Fruit fly (Drosophila melanogaster): ENCODE measurements around the gene CG13028.
A peak's percentile ranks its signal among the peaks of the same experiment; 100 is the strongest.

The CG13028 gene

dm6 chr3L:16890650-16891336, 32.3 kb upstream of the CG13028 start:
- peak; percentile 82 for TF ChIP-seq Dll (optimal IDR thresholded peaks at IDR 0.05)
- TF ChIP-seq EcR (GFP tag; optimal IDR thresholded peaks at IDR 0.05) = no peak
- TF ChIP-seq CG8478 (optimal IDR thresholded peaks at IDR 0.05) = no peak

dm6 chr3L:16891914-16892313, 31.1 kb upstream of the CG13028 start:
- TF ChIP-seq EcR (GFP tag; optimal IDR thresholded peaks at IDR 0.05) = no peak
- no peak for TF ChIP-seq usp (GFP tag; optimal IDR thresholded peaks at IDR 0.05)
- TF ChIP-seq Dll (optimal IDR thresholded peaks at IDR 0.05) = no peak
- TF ChIP-seq CG8478 (optimal IDR thresholded peaks at IDR 0.05) = no peak
- no peak for TF ChIP-seq psq (optimal IDR thresholded peaks at IDR 0.05)
- no peak for TF ChIP-seq pan (optimal IDR thresholded peaks at IDR 0.05)

DNA sequence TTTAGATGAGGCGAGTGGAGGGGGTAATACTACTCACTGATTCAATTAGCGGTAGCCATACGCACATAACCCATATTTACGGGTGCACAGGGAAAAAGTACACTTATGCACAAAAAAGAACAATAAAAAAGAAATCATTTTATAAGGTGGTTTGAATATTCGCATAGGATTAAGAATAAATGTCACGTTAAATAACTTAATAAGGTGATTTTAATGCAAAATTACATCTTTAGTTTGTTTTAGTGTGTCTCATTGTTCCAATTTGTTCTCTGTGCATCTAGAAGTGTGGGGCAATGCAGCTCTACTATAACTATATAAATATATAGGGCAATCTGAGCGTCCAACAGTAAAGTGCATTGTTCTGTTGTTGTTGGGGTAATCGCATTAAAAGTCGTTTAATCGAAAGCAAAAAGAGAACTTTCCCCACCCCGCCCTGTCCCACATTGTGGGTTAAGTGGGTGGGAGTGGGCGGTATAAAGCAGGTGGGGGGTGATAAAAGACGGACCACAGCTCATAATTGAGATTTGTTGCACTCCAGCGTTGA, 30.3 kb upstream of the CG13028 start:
- TF ChIP-seq psq (optimal IDR thresholded peaks at IDR 0.05) (no peak), usp (GFP tag; optimal IDR thresholded peaks at IDR 0.05) (no peak), EcR (GFP tag; optimal IDR thresholded peaks at IDR 0.05) (no peak), CG8478 (optimal IDR thresholded peaks at IDR 0.05) (no peak), Dll (optimal IDR thresholded peaks at IDR 0.05) (no peak), pan (optimal IDR thresholded peaks at IDR 0.05) (no peak)

DNA sequence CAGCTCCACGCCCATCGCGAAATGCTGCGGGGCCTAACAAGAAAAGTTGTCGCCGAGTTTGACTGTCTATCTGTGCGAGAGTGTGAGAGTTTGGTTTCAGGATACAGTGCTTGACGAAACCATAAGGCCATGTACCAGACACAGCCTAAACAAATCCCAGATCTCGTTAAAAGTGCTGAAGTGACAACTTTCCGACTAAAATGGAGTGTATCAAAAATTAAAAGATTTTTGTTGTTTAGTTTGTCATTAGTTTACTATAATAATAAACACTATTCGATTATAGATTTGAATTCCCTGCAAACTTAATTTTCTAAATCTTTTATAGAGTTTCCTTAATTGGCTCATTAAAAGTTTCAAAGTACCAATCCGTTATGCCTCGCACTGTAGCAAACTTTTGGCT, 29.4 kb upstream of the CG13028 start:
- TF ChIP-seq usp (GFP tag; optimal IDR thresholded peaks at IDR 0.05) (no peak), psq (optimal IDR thresholded peaks at IDR 0.05) (no peak), EcR (GFP tag; optimal IDR thresholded peaks at IDR 0.05) (no peak), Dll (optimal IDR thresholded peaks at IDR 0.05) (no peak), pan (optimal IDR thresholded peaks at IDR 0.05) (no peak), CG8478 (optimal IDR thresholded peaks at IDR 0.05) (no peak)

DNA sequence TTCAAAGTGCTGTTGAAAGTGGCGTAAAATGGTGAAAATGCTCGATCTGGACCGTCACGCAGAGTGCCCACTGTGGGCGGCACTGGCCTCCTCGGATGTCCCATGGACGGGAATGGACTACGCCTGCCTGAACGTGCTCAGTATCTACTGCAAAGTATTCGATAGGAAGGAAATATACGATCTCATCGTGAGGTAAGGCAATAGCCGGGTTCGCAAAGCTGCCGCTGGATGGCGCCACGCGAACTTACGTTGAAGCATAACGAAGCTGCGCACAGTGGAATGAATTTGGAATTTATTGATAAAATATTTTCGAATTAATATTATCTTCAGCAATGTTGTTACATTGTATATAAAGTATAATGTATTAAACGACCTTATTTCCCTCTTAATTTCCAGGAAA, 26.6 kb upstream of the CG13028 start:
- no peak for TF ChIP-seq CG8478 (optimal IDR thresholded peaks at IDR 0.05)

dm6 chr3L:16910466-16910865, 12.6 kb upstream of the CG13028 start:
- TF ChIP-seq CG8478 (optimal IDR thresholded peaks at IDR 0.05) (no peak), Dll (optimal IDR thresholded peaks at IDR 0.05) (no peak), psq (optimal IDR thresholded peaks at IDR 0.05) (no peak), usp (GFP tag; optimal IDR thresholded peaks at IDR 0.05) (no peak), EcR (GFP tag; optimal IDR thresholded peaks at IDR 0.05) (no peak), pan (optimal IDR thresholded peaks at IDR 0.05) (no peak)

dm6 chr3L:16914113-16914512, 8.9 kb upstream of the CG13028 start:
- TF ChIP-seq CG8478 (optimal IDR thresholded peaks at IDR 0.05) (no peak), psq (optimal IDR thresholded peaks at IDR 0.05) (no peak), Dll (optimal IDR thresholded peaks at IDR 0.05) (no peak), EcR (GFP tag; optimal IDR thresholded peaks at IDR 0.05) (no peak), usp (GFP tag; optimal IDR thresholded peaks at IDR 0.05) (no peak), pan (optimal IDR thresholded peaks at IDR 0.05) (no peak)

DNA sequence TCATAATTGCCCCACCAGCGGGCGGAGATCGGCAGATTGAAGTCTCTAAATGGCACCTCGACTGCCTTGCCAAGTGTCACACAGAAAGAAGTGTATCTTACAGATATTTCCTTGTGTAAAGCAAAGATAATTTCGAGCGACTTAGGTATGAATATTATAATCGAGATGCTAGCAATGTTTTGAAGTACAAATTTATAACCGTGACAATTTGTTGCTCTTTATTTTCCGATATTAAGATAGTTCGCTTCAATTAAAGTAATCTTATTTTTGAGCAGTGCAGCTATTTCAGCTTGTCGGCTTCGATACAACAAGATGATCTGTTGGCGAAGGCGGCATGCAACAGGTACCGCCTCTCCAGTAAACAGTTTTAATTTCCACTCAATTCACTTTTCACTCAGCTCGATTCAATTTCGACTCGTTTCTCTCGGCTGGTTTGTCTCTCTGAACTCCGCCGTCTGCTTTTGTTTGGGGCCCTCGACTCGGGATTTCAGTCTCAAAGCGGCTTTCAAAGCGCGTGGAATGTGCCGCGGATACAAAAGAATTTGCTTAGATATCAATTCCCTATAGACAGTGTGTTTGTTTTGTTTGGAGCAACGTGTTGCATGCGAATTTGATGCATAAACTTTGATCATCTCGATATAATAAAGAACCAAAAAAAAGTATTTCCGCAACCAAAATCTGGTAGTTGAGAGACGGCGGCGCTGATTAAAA, 7.1 kb upstream of the CG13028 start:
- TF ChIP-seq CG8478 (optimal IDR thresholded peaks at IDR 0.05) = no peak
- TF ChIP-seq EcR (GFP tag; optimal IDR thresholded peaks at IDR 0.05) = no peak
- no peak for TF ChIP-seq pan (optimal IDR thresholded peaks at IDR 0.05)
- no peak for TF ChIP-seq Dll (optimal IDR thresholded peaks at IDR 0.05)
- no peak for TF ChIP-seq usp (GFP tag; optimal IDR thresholded peaks at IDR 0.05)
- no peak for TF ChIP-seq psq (optimal IDR thresholded peaks at IDR 0.05)

DNA sequence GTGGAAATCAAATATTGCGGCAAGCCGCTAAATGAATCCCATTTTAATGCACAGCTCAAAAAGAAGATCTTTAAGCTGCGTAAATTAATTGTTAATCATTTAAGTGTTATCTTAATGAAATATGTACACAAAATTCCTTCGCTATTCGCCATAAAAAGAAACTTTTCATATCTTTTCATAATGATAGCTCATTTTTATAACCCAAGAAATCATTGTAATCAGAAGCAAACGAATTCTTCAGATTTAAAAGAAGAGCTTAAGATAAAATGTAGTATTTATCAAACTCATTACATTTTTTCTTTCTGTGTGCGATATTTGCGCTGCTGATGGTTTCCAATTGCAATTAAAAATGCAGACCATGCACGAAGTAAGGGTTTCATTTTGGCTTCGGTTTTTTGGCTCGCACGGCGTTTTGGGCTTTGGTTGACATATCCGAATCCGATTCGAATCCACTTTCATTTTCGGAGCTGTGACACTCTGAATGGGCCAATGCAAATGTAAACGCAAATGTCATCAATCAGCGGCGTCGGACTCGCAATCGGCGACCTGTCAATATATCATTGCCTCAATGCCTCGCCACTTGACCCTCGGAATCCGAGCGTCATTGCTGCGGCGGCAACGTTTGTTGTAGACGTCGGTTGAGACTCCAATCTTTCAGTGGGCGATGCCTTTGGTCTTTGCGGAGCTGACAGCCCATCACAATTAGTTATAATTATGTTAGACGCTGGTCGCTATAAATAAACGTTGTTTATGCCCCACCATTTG, 5.5 kb upstream of the CG13028 start:
- TF ChIP-seq EcR (GFP tag; optimal IDR thresholded peaks at IDR 0.05) = no peak
- no peak for TF ChIP-seq Dll (optimal IDR thresholded peaks at IDR 0.05)
- no peak for TF ChIP-seq pan (optimal IDR thresholded peaks at IDR 0.05)

DNA sequence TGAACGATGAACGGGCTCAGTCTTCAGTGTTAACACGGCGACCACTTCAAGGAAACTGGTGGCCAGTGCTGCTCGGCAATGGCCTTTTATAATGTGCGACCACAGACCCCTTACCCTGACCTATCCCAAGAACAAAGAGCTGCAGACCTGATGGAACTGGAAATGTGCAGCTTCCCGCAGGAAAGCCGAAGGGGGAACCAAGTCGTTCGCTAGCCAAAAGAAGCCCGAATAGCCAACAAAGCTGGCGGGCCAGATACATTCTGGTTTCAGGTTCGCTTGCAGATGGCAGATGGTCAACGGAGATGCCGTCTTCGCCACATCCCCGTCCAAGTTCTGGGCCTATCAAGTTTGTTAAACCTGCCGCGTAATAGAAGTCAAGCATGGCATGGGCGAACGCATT, 4.3 kb downstream of the CG13028 start, which contains the start of gene CG13023:
Gene CG13023 (minus strand): TSS at position 60 of the 400 bp plus-strand sequence.
- TF ChIP-seq Dll (optimal IDR thresholded peaks at IDR 0.05) (no peak), EcR (GFP tag; optimal IDR thresholded peaks at IDR 0.05) (peak in 1 of 2 experiments; percentile 72)

DNA sequence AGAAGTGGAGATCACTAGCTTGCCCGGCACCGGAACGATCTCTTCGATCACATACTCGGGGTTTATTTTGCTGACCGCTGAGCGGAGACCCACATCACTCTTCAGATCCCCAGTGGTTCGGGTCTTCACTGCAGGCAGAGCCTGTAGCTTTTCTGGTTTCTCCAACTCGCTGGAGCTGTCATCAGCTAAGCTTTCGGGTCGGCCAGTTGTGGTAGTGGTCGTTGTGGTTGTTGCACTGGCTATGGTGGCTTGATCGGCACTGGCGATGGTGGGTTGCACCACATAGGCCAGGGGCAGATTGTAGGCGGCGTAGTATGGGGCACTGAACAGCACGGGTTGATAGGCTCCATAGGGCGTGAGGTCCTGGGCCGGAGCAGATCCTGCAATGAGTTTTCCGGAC, 7.5 kb downstream of the CG13028 start:
- TF ChIP-seq CG8478 (optimal IDR thresholded peaks at IDR 0.05) (peak; percentile 51), EcR (GFP tag; optimal IDR thresholded peaks at IDR 0.05) (no peak), Dll (optimal IDR thresholded peaks at IDR 0.05) (no peak), pan (optimal IDR thresholded peaks at IDR 0.05) (no peak)

dm6 chr3L:16935284-16935683, 12.2 kb downstream of the CG13028 start, which contains the start of gene CG11905:
Gene CG11905 (minus strand): TSS chr3L:16935536.
- TF ChIP-seq CG8478 (optimal IDR thresholded peaks at IDR 0.05) (no peak), psq (optimal IDR thresholded peaks at IDR 0.05) (no peak), Dll (optimal IDR thresholded peaks at IDR 0.05) (no peak), usp (GFP tag; optimal IDR thresholded peaks at IDR 0.05) (no peak), pan (optimal IDR thresholded peaks at IDR 0.05) (no peak), EcR (GFP tag; optimal IDR thresholded peaks at IDR 0.05) (no peak)

Measured in whole organism.